Fruit fly (Drosophila melanogaster) whole organism, wandering third instar larva: ENCODE data around the gene ear.

Experiments used
- Abd-B ChIP-seq: fragments of >200 bp; optimal IDR thresholded peaks from 2 replicates; lab custom pipeline; 2017; ENCODE audit warnings: missing biosample characterization, missing genetic modification characterization
- CG32264 ChIP-seq: fragments of 200-800 bp; sonication (Bioruptor generic); optimal IDR thresholded peaks from 2 replicates; lab custom pipeline; 2016; ENCODE audit warnings: missing biosample characterization, missing genetic modification characterization
- CG9705 ChIP-seq: fragments of 200-800 bp; sonication (Bioruptor generic); optimal IDR thresholded peaks from 2 replicates; lab custom pipeline; 2018; ENCODE audit warnings: missing biosample characterization, mild to moderate bottlenecking, missing genetic modification characterization
- CrebA ChIP-seq: fragments of 200-800 bp; sonication (Bioruptor generic); optimal IDR thresholded peaks from 2 replicates; lab custom pipeline; 2016; ENCODE audit warnings: missing biosample characterization, mild to moderate bottlenecking, missing genetic modification characterization, borderline replicate concordance
- Dfd ChIP-seq: fragments of >200 bp; optimal IDR thresholded peaks from 2 replicates; lab custom pipeline; 2017; ENCODE audit warnings: missing biosample characterization, missing genetic modification characterization
- Dif ChIP-seq: fragments of 200-275, 200-300 bp; sonication (Bioruptor generic); optimal IDR thresholded peaks from 2 replicates; lab custom pipeline; 2018; ENCODE audit warnings: missing biosample characterization, missing genetic modification characterization; ENCODE audit not compliant: partially characterized antibody
- GATAd ChIP-seq: sonication (Bioruptor generic); optimal IDR thresholded peaks from 2 replicates; lab custom pipeline; 2016; ENCODE audit warnings: missing biosample characterization, missing genetic modification characterization
- HLH106 ChIP-seq: fragments of 200-800 bp; optimal IDR thresholded peaks from 3 replicates; lab custom pipeline; 2019; ENCODE audit warnings: missing biosample characterization, mild to moderate bottlenecking, missing genetic modification characterization, moderate library complexity
- Hnf4 ChIP-seq: fragments of 200-800 bp; sonication (Bioruptor generic); optimal IDR thresholded peaks from 2 replicates; lab custom pipeline; 2016; ENCODE audit warnings: missing biosample characterization, mild to moderate bottlenecking, missing genetic modification characterization
- Hr78 ChIP-seq: fragments of >200 bp; optimal IDR thresholded peaks from 2 replicates; lab custom pipeline; 2017; ENCODE audit warnings: missing biosample characterization, missing genetic modification characterization
- Hr83 ChIP-seq: fragments of 200-300 bp; sonication (Bioruptor generic); optimal IDR thresholded peaks from 2 replicates; lab custom pipeline; 2016; ENCODE audit warnings: missing biosample characterization, mild to moderate bottlenecking, missing genetic modification characterization, moderate library complexity; ENCODE audit not compliant: poor library complexity, severe bottlenecking
- Jra ChIP-seq: sonication (Bioruptor generic); optimal IDR thresholded peaks from 2 replicates; lab custom pipeline; 2016; ENCODE audit warnings: missing biosample characterization, missing genetic modification characterization
- Mio ChIP-seq: sonication (Bioruptor generic); optimal IDR thresholded peaks from 2 replicates; lab custom pipeline; 2016; ENCODE audit warnings: missing biosample characterization, missing genetic modification characterization
- Myc ChIP-seq: fragments of >200 bp; optimal IDR thresholded peaks from 2 replicates; lab custom pipeline; 2017
- N ChIP-seq: fragments of >200 bp; optimal IDR thresholded peaks from 2 replicates; lab custom pipeline; 2018; ENCODE audit warnings: missing biosample characterization, missing external identifiers, missing genetic modification characterization
- OdsH ChIP-seq: fragments of 200-800 bp; sonication (Bioruptor generic); optimal IDR thresholded peaks from 2 replicates; lab custom pipeline; 2016; ENCODE audit warnings: missing biosample characterization, mild to moderate bottlenecking, missing genetic modification characterization
- Rel ChIP-seq, 2 experiments: fragments of 200-800 bp; sonication (Bioruptor generic) in 1 of 2; optimal IDR thresholded peaks; 2 replicates in 1 of 2; 3 replicates in 1 of 2; lab custom pipeline; 2016 to 2019; ENCODE audit warnings: mild to moderate bottlenecking in 2 of 2, missing biosample characterization in 2 of 2, missing genetic modification characterization in 2 of 2, moderate library complexity in 1 of 2
- Sp1 ChIP-seq: fragments of 200-800 bp; sonication (Bioruptor generic); optimal IDR thresholded peaks from 3 replicates; lab custom pipeline; 2019; ENCODE audit warnings: missing biosample characterization, mild to moderate bottlenecking, missing genetic modification characterization, moderate library complexity
- Vsx2 ChIP-seq: fragments of 200-300, 225-300 bp; sonication (Bioruptor generic); optimal IDR thresholded peaks from 2 replicates; lab custom pipeline; 2018; ENCODE audit warnings: missing biosample characterization, missing genetic modification characterization; ENCODE audit not compliant: partially characterized antibody
- br ChIP-seq: fragments of 200-800 bp; sonication (Bioruptor generic); optimal IDR thresholded peaks from 2 replicates; lab custom pipeline; 2016; ENCODE audit warnings: missing biosample characterization, missing genetic modification characterization
- brk ChIP-seq: fragments of 200-800 bp; sonication (Bioruptor generic); optimal IDR thresholded peaks from 2 replicates; lab custom pipeline; 2016; ENCODE audit warnings: missing biosample characterization, mild to moderate bottlenecking, missing genetic modification characterization
- dl ChIP-seq, 2 experiments: fragments of 175-275, 200-275 bp in 1 of 2; fragments of 200-275 bp in 1 of 2; sonication (Bioruptor generic); optimal IDR thresholded peaks; lab custom pipeline; 2018; ENCODE audit warnings: mild to moderate bottlenecking in 2 of 2, missing biosample characterization in 2 of 2, missing genetic modification characterization in 2 of 2, moderate library complexity in 2 of 2; ENCODE audit not compliant: partially characterized antibody in 2 of 2, insufficient read depth in 1 of 2
- dmrt93B ChIP-seq: fragments of 200-800 bp; sonication (Bioruptor generic); optimal IDR thresholded peaks from 2 replicates; lab custom pipeline; 2018; ENCODE audit warnings: missing biosample characterization, mild to moderate bottlenecking, missing genetic modification characterization
- ey ChIP-seq: fragments of 200-800 bp; sonication (Bioruptor generic); optimal IDR thresholded peaks from 2 replicates; lab custom pipeline; 2016; ENCODE audit warnings: missing biosample characterization, missing genetic modification characterization
- foxo ChIP-seq, 2 experiments: fragments of 200-800 bp; sonication (Bioruptor generic); optimal IDR thresholded peaks; 2 replicates in 1 of 2; 3 replicates in 1 of 2; lab custom pipeline; 2016 to 2017; ENCODE audit warnings: missing biosample characterization in 2 of 2, missing genetic modification characterization in 2 of 2
- fru ChIP-seq: fragments of 200-800 bp; sonication (Bioruptor generic); optimal IDR thresholded peaks from 3 replicates; lab custom pipeline; 2016; ENCODE audit warnings: missing biosample characterization, mild to moderate bottlenecking, missing genetic modification characterization
- h ChIP-seq: fragments of 200-800 bp; sonication (Bioruptor generic); optimal IDR thresholded peaks from 3 replicates; lab custom pipeline; 2016; ENCODE audit warnings: missing biosample characterization, mild to moderate bottlenecking, missing genetic modification characterization
- jim ChIP-seq: fragments of 175-275, 200-325 bp; sonication (Bioruptor generic); optimal IDR thresholded peaks from 2 replicates; lab custom pipeline; 2016; ENCODE audit warnings: missing biosample characterization, mild to moderate bottlenecking, missing genetic modification characterization
- lola ChIP-seq: fragments of >200 bp; optimal IDR thresholded peaks from 2 replicates; lab custom pipeline; 2017; ENCODE audit warnings: missing biosample characterization, missing genetic modification characterization
- pan ChIP-seq: fragments of >200 bp; optimal IDR thresholded peaks from 2 replicates; lab custom pipeline; 2017
- psq ChIP-seq: fragments of 200-800 bp; sonication (Bioruptor generic); optimal IDR thresholded peaks from 3 replicates; lab custom pipeline; 2017; ENCODE audit warnings: missing biosample characterization, mild to moderate bottlenecking, missing genetic modification characterization, moderate library complexity
- rgr ChIP-seq: fragments of 200-800 bp; sonication (Bioruptor generic); optimal IDR thresholded peaks from 3 replicates; lab custom pipeline; 2016; ENCODE audit warnings: missing biosample characterization, mild to moderate bottlenecking, missing genetic modification characterization
- sage ChIP-seq: fragments of 200-800 bp; sonication (Bioruptor generic); optimal IDR thresholded peaks from 2 replicates; lab custom pipeline; 2016; ENCODE audit warnings: missing biosample characterization, mild to moderate bottlenecking, missing genetic modification characterization
- sv ChIP-seq: fragments of 200-800 bp; sonication (Bioruptor generic); optimal IDR thresholded peaks from 3 replicates; lab custom pipeline; 2016; ENCODE audit warnings: missing biosample characterization, missing genetic modification characterization
- tai ChIP-seq: sonication (Bioruptor generic); optimal IDR thresholded peaks from 2 replicates; lab custom pipeline; 2016; ENCODE audit warnings: missing biosample characterization, missing genetic modification characterization
- usp ChIP-seq: fragments of >200 bp; optimal IDR thresholded peaks from 2 replicates; lab custom pipeline; 2017; ENCODE audit warnings: missing biosample characterization, missing genetic modification characterization
- woc ChIP-seq: sonication (Bioruptor generic); optimal IDR thresholded peaks from 2 replicates; lab custom pipeline; 2016; ENCODE audit warnings: missing biosample characterization, mild to moderate bottlenecking, missing genetic modification characterization

The ear gene

dm6 chr3R:15340052-15340732, 19.6 kb downstream of the ear start, which contains the start of gene SerRS-m:
Gene SerRS-m, plus strand, starts transcription at chr3R:15340667.
- TF ChIP-seq Rel (GFP tag; optimal IDR thresholded peaks at IDR 0.05; lab: Kevin White, UChicago) (no peak), Rel (tag; optimal IDR thresholded peaks at IDR 0.05; lab: Kevin White, UChicago) (no peak), CG9705 (GFP tag; lab: Kevin White, UChicago) (no peak), h (GFP tag; lab: Kevin White, UChicago) (no peak), pan (lab: Kevin White, UChicago) (no peak), fru (no peak), sv (GFP tag; lab: Kevin White, UChicago) (no peak), GATAd (GFP tag; lab: Kevin White, UChicago) (no peak), dl (GFP tag; optimal IDR thresholded peaks at IDR 0.05; lab: Kevin White, UChicago; ENCODE audit: insufficient read depth in 1 of 2, partially characterized antibody in 2 of 2) (no peak), Dif (GFP tag; lab: Kevin White, UChicago) (no peak), CrebA (GFP tag; lab: Kevin White, UChicago) (no peak), rgr (GFP tag; lab: Kevin White, UChicago) (no peak), jim (GFP tag; lab: Kevin White, UChicago) (no peak), Jra (GFP tag; lab: Kevin White, UChicago) (no peak), woc (no peak), Hnf4 (no peak), Sp1 (GFP tag; lab: Kevin White, UChicago) (no peak), usp (GFP tag; lab: Kevin White, UChicago) (no peak), Mio (GFP tag; lab: Kevin White, UChicago) (no peak), dmrt93B (GFP tag; lab: Kevin White, UChicago) (no peak), N (GFP tag; lab: Kevin White, UChicago) (no peak)

DNA sequence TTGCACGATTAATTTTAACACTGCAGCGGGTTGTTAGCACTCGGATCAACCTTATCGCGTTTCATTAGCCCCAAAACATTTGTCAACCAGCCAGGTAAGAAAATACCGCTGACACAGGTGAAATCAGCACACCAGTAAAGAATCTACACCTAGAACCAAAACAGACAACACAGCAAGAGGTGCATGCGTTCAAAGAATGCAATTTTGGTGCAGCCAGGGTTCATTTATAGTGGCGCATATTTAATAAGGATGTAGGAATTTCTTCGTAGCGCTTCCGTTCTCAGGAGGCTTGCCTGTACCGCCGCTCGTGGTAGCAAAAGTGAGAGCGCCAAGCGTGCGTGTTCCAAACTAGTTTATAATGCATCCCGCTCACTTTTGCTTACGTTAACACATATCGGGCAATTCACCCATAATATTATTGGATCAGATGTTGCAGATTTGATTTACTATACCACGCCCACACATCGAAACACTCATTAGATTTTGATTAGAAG, 21.9 kb downstream of the ear start:
- TF ChIP-seq OdsH (GFP tag; lab: Kevin White, UChicago): peak; percentile 12
- peak in 1 of 2 experiments; percentile 38 for TF ChIP-seq foxo (GFP tag; optimal IDR thresholded peaks at IDR 0.05; lab: Kevin White, UChicago)
- no peak for TF ChIP-seq dl (GFP tag; optimal IDR thresholded peaks at IDR 0.05; lab: Kevin White, UChicago; ENCODE audit: insufficient read depth in 1 of 2, partially characterized antibody in 2 of 2)
- TF ChIP-seq HLH106 (tag; lab: Kevin White, UChicago): peak; percentile 16
- TF ChIP-seq sage: no peak
- peak; percentile 7 for TF ChIP-seq ey (GFP tag; lab: Kevin White, UChicago)

dm6 chr3R:15342926-15343685, 22.6 kb downstream of the ear start, which contains the start of gene Nagk:
Gene Nagk, minus strand, starts transcription at chr3R:15343256.
- TF ChIP-seq GATAd (GFP tag; lab: Kevin White, UChicago): no peak
- TF ChIP-seq Sp1 (GFP tag; lab: Kevin White, UChicago): peak; percentile 68
- TF ChIP-seq CrebA (GFP tag; lab: Kevin White, UChicago): no peak
- peak; percentile 89 for TF ChIP-seq woc
- peak; percentile 70 for TF ChIP-seq h (GFP tag; lab: Kevin White, UChicago)
- no peak for TF ChIP-seq N (GFP tag; lab: Kevin White, UChicago)
- TF ChIP-seq ey (GFP tag; lab: Kevin White, UChicago): peak; percentile 71
- TF ChIP-seq fru: peak; percentile 73
- no peak for TF ChIP-seq Hnf4
- TF ChIP-seq lola (GFP tag; lab: Kevin White, UChicago): no peak
- no peak for TF ChIP-seq dmrt93B (GFP tag; lab: Kevin White, UChicago)
- TF ChIP-seq OdsH (GFP tag; lab: Kevin White, UChicago): peak; percentile 68
- TF ChIP-seq Myc: no peak
- TF ChIP-seq Jra (GFP tag; lab: Kevin White, UChicago): peak; percentile 57
- TF ChIP-seq br: peak; percentile 49
- peak; percentile 82 for TF ChIP-seq Hr83 (GFP tag; lab: Kevin White, UChicago)
- no peak for TF ChIP-seq Hr78 (GFP tag; lab: Kevin White, UChicago)
- peak; percentile 34 for TF ChIP-seq CG32264 (GFP tag; lab: Kevin White, UChicago)
- no peak for TF ChIP-seq dl (GFP tag; optimal IDR thresholded peaks at IDR 0.05; lab: Kevin White, UChicago; ENCODE audit: insufficient read depth in 1 of 2, partially characterized antibody in 2 of 2)
- peak in 1 of 2 experiments; percentile 76 for TF ChIP-seq foxo (GFP tag; optimal IDR thresholded peaks at IDR 0.05; lab: Kevin White, UChicago)
- TF ChIP-seq jim (GFP tag; lab: Kevin White, UChicago): no peak
- TF ChIP-seq Rel (GFP tag; optimal IDR thresholded peaks at IDR 0.05; lab: Kevin White, UChicago): no peak
- TF ChIP-seq Rel (tag; optimal IDR thresholded peaks at IDR 0.05; lab: Kevin White, UChicago): peak; percentile 93
- TF ChIP-seq Mio (GFP tag; lab: Kevin White, UChicago): no peak
- no peak for TF ChIP-seq sage
- peak; percentile 51 for TF ChIP-seq psq
- TF ChIP-seq rgr (GFP tag; lab: Kevin White, UChicago): peak; percentile 63
- TF ChIP-seq usp (GFP tag; lab: Kevin White, UChicago): no peak
- peak; percentile 65 for TF ChIP-seq sv (GFP tag; lab: Kevin White, UChicago)
- TF ChIP-seq pan (lab: Kevin White, UChicago): peak; percentile 86
- no peak for TF ChIP-seq brk (GFP tag; lab: Kevin White, UChicago)
- TF ChIP-seq HLH106 (tag; lab: Kevin White, UChicago): peak; percentile 56
- no peak for TF ChIP-seq tai (GFP tag; lab: Kevin White, UChicago)
- TF ChIP-seq Abd-B (GFP tag; lab: Kevin White, UChicago): no peak
- no peak for TF ChIP-seq Vsx2 (GFP tag; lab: Kevin White, UChicago)
- TF ChIP-seq Dif (GFP tag; lab: Kevin White, UChicago): peak; percentile 37
- no peak for TF ChIP-seq Dfd
- peak; percentile 34 for TF ChIP-seq CG9705 (GFP tag; lab: Kevin White, UChicago)
